Fruit fly (Drosophila melanogaster) whole organism, embryonic: Measurements from ENCODE around the gene CRAT.

ENCODE experiments used
- ATbp ChIP-seq: fragments of 200-800 bp; sonication (Bioruptor generic); optimal IDR thresholded peaks from 2 replicates; lab custom pipeline; 2017; ENCODE audit warnings: missing biosample characterization, mild to moderate bottlenecking, missing genetic modification characterization, missing genetic modification reagents
- Antp ChIP-seq: fragments of 200-800 bp; sonication (Bioruptor generic); optimal IDR thresholded peaks from 3 replicates; lab custom pipeline; 2016; ENCODE audit warnings: missing biosample characterization, missing genetic modification characterization
- B-H1 ChIP-seq: fragments of 200-800 bp; sonication (Bioruptor generic); IDR thresholded peaks from 3 replicates; pipeline ENCODE4 v1.3.6; 2022; ENCODE audit warnings: missing biosample characterization, missing genetic modification characterization
- CG10366 ChIP-seq: fragments of 200-800 bp; sonication (Bioruptor generic); IDR thresholded peaks from 2 replicates; pipeline ENCODE4 v1.3.6; 2022; ENCODE audit warnings: missing biosample characterization, missing genetic modification characterization
- CG14441 ChIP-seq: fragments of 200-800 bp; sonication (Bioruptor generic); IDR thresholded peaks from 2 replicates; pipeline ENCODE4 v1.3.6; 2022; ENCODE audit warnings: missing biosample characterization, missing genetic modification characterization
- CG14667 ChIP-seq: fragments of 200-800 bp; sonication (Bioruptor generic); IDR thresholded peaks from 2 replicates; pipeline ENCODE4 v1.3.6; 2022; ENCODE audit warnings: missing biosample characterization, missing genetic modification characterization
- CG1603 ChIP-seq: fragments of 200-800 bp; sonication (Bioruptor generic); optimal IDR thresholded peaks from 2 replicates; lab custom pipeline; 2019; ENCODE audit warnings: missing biosample characterization, mild to moderate bottlenecking, missing genetic modification characterization, moderate library complexity
- CG1647 ChIP-seq: fragments of 200-800 bp; sonication (Bioruptor generic); optimal IDR thresholded peaks from 3 replicates; lab custom pipeline; 2016; ENCODE audit warnings: missing biosample characterization, missing genetic modification characterization
- CG17359 ChIP-seq: fragments of 200-800 bp; sonication (Bioruptor generic); optimal IDR thresholded peaks from 3 replicates; lab custom pipeline; 2018; ENCODE audit warnings: missing biosample characterization, mild to moderate bottlenecking, missing genetic modification characterization, moderate library complexity
- CG1792 ChIP-seq: fragments of 200-800 bp; sonication (Bioruptor generic); optimal IDR thresholded peaks from 2 replicates; lab custom pipeline; 2016; ENCODE audit warnings: missing biosample characterization, missing genetic modification characterization
- CG18262 ChIP-seq: fragments of 200-800 bp; optimal IDR thresholded peaks from 3 replicates; lab custom pipeline; 2019; ENCODE audit warnings: missing biosample characterization, mild to moderate bottlenecking, missing genetic modification characterization, moderate library complexity
- CG18619 ChIP-seq: fragments of 200-800 bp; sonication (Bioruptor generic); optimal IDR thresholded peaks from 3 replicates; lab custom pipeline; 2017; ENCODE audit warnings: missing biosample characterization, mild to moderate bottlenecking, missing genetic modification characterization
- CG2116 ChIP-seq: fragments of 200-800 bp; sonication (Bioruptor generic); optimal IDR thresholded peaks from 3 replicates; lab custom pipeline; 2018; ENCODE audit warnings: missing biosample characterization, mild to moderate bottlenecking, missing genetic modification characterization
- CG2712 ChIP-seq: fragments of 200-800 bp; optimal IDR thresholded peaks from 3 replicates; lab custom pipeline; 2019; ENCODE audit warnings: missing biosample characterization, mild to moderate bottlenecking, missing genetic modification characterization, moderate library complexity
- CG3065 ChIP-seq: fragments of 200-800 bp; sonication (Bioruptor generic); optimal IDR thresholded peaks from 2 replicates; lab custom pipeline; 2016; ENCODE audit warnings: missing biosample characterization, missing genetic modification characterization
- CG3847 ChIP-seq: fragments of 200-800 bp; sonication (Bioruptor generic); IDR thresholded peaks from 2 replicates; pipeline ENCODE4 v1.3.6; 2022; ENCODE audit warnings: missing biosample characterization, missing genetic modification characterization
- CG42726 ChIP-seq: fragments of 200-800 bp; sonication (Bioruptor generic); IDR thresholded peaks from 2 replicates; pipeline ENCODE4 v1.3.6; 2022; ENCODE audit warnings: missing biosample characterization, missing genetic modification characterization; ENCODE audit not compliant: partially characterized antibody
- CG4854 ChIP-seq: fragments of 200-800 bp; sonication (Bioruptor generic); optimal IDR thresholded peaks from 2 replicates; lab custom pipeline; 2016; ENCODE audit warnings: missing biosample characterization, missing genetic modification characterization, inconsistent platforms
- CHES-1-like ChIP-seq: fragments of 200-800 bp; sonication (Bioruptor generic); optimal IDR thresholded peaks from 2 replicates; lab custom pipeline; 2016; ENCODE audit warnings: missing biosample characterization, missing genetic modification characterization
- CTCF ChIP-seq: fragments of 200-800 bp; sonication (Bioruptor generic); optimal IDR thresholded peaks from 2 replicates; lab custom pipeline; 2017; ENCODE audit warnings: missing biosample characterization, mild to moderate bottlenecking, missing genetic modification characterization, moderate library complexity
- E2f1 ChIP-seq: fragments of 200-800 bp; sonication (Bioruptor generic); IDR thresholded peaks from 2 replicates; pipeline ENCODE4 v1.3.6; 2022; ENCODE audit warnings: missing biosample characterization, missing genetic modification characterization
- Eip74EF ChIP-seq, 2 experiments: fragments of 200-800 bp in 1 of 2; fragments of >200 bp in 1 of 2; sonication (Bioruptor generic) in 1 of 2; optimal IDR thresholded peaks; 2 replicates each; lab custom pipeline; 2017 to 2019; ENCODE audit warnings: missing biosample characterization in 2 of 2, missing genetic modification characterization in 2 of 2, mild to moderate bottlenecking in 1 of 2, moderate library complexity in 1 of 2
- Ets97D ChIP-seq: fragments of 200-800 bp; sonication (Bioruptor generic); optimal IDR thresholded peaks from 3 replicates; lab custom pipeline; 2016; ENCODE audit warnings: missing biosample characterization, missing genetic modification characterization
- Lpt ChIP-seq: fragments of >200 bp; optimal IDR thresholded peaks from 2 replicates; lab custom pipeline; 2018; ENCODE audit warnings: missing biosample characterization, missing genetic modification characterization
- MTF-1 ChIP-seq: fragments of 200-800 bp; sonication (Bioruptor generic); optimal IDR thresholded peaks from 2 replicates; lab custom pipeline; 2018; ENCODE audit warnings: missing biosample characterization, mild to moderate bottlenecking, missing genetic modification characterization, borderline replicate concordance
- Mes4 ChIP-seq: fragments of 200-800 bp; sonication (Bioruptor generic); optimal IDR thresholded peaks from 2 replicates; lab custom pipeline; 2016; ENCODE audit warnings: missing biosample characterization, missing genetic modification characterization
- Oli ChIP-seq: fragments of 200-800 bp; sonication (Bioruptor generic); optimal IDR thresholded peaks from 2 replicates; lab custom pipeline; 2018; ENCODE audit warnings: missing biosample characterization, mild to moderate bottlenecking, missing genetic modification characterization, moderate library complexity
- Optix ChIP-seq: fragments of 200-800 bp; sonication (Bioruptor generic); IDR thresholded peaks from 3 replicates; pipeline ENCODE4 v1.3.6; 2022; ENCODE audit warnings: missing biosample characterization, missing genetic modification characterization
- PHDP ChIP-seq: fragments of 200-800 bp; sonication (Bioruptor generic); optimal IDR thresholded peaks from 3 replicates; lab custom pipeline; 2018; ENCODE audit warnings: missing biosample characterization, mild to moderate bottlenecking, missing genetic modification characterization, moderate library complexity
- Taf1 ChIP-seq: fragments of 200-800 bp; sonication (Bioruptor generic); IDR thresholded peaks from 2 replicates; pipeline ENCODE4 v1.3.6; 2022; ENCODE audit warnings: missing biosample characterization, missing genetic modification characterization
- al ChIP-seq: fragments of 200-800 bp; sonication (Bioruptor generic); IDR thresholded peaks from 2 replicates; pipeline ENCODE4 v1.3.6; 2022; ENCODE audit warnings: missing biosample characterization, missing genetic modification characterization
- ash1 ChIP-seq: fragments of 200-800 bp; sonication (Bioruptor generic); optimal IDR thresholded peaks from 2 replicates; lab custom pipeline; 2018; ENCODE audit warnings: missing biosample characterization, mild to moderate bottlenecking, missing genetic modification characterization
- cas ChIP-seq: fragments of 200-800 bp; sonication (Bioruptor generic); IDR thresholded peaks from 2 replicates; pipeline ENCODE4 v1.3.6; 2022; ENCODE audit warnings: missing biosample characterization, missing genetic modification characterization
- caup ChIP-seq: fragments of 200-800 bp; sonication (Bioruptor generic); optimal IDR thresholded peaks from 3 replicates; lab custom pipeline; 2017; ENCODE audit warnings: missing biosample characterization, mild to moderate bottlenecking, missing genetic modification characterization, moderate library complexity; ENCODE audit not compliant: severe bottlenecking
- crol ChIP-seq: fragments of 200-800 bp; sonication (Bioruptor generic); IDR thresholded peaks from 2 replicates; pipeline ENCODE4 v1.3.6; 2022; ENCODE audit warnings: missing biosample characterization, missing genetic modification characterization
- dmrt99B ChIP-seq: fragments of 200-800 bp; sonication (Bioruptor generic); optimal IDR thresholded peaks from 2 replicates; lab custom pipeline; 2018; ENCODE audit warnings: missing biosample characterization, mild to moderate bottlenecking, missing genetic modification characterization, moderate library complexity
- eyg ChIP-seq: fragments of 200-800 bp; sonication (Bioruptor generic); optimal IDR thresholded peaks from 3 replicates; lab custom pipeline; 2016; ENCODE audit warnings: missing biosample characterization, missing genetic modification characterization
- hbn ChIP-seq: fragments of 200-800 bp; sonication (Bioruptor generic); IDR thresholded peaks from 2 replicates; pipeline ENCODE4 v1.3.6; 2022; ENCODE audit warnings: missing biosample characterization, missing genetic modification characterization; ENCODE audit not compliant: partially characterized antibody
- jing ChIP-seq: fragments of 200-800 bp; sonication (Bioruptor generic); optimal IDR thresholded peaks from 2 replicates; lab custom pipeline; 2018; ENCODE audit warnings: missing biosample characterization, mild to moderate bottlenecking, missing genetic modification characterization
- ken ChIP-seq: fragments of 200-800 bp; sonication (Bioruptor generic); IDR thresholded peaks from 3 replicates; pipeline ENCODE4 v1.3.6; 2022; ENCODE audit warnings: missing biosample characterization, missing genetic modification characterization
- kni ChIP-seq: fragments of 200-800 bp; sonication (Bioruptor generic); optimal IDR thresholded peaks from 3 replicates; lab custom pipeline; 2017; ENCODE audit warnings: mild to moderate bottlenecking, missing biosample characterization, missing genetic modification reagents, missing genetic modification characterization
- lab ChIP-seq: fragments of 200-800 bp; sonication (Bioruptor generic); optimal IDR thresholded peaks from 3 replicates; lab custom pipeline; 2017; ENCODE audit warnings: missing biosample characterization, missing genetic modification characterization, mild to moderate bottlenecking, moderate library complexity, missing genetic modification reagents
- maf-S ChIP-seq: fragments of 200-800 bp; sonication (Bioruptor generic); optimal IDR thresholded peaks from 2 replicates; lab custom pipeline; 2016; ENCODE audit warnings: missing biosample characterization, missing genetic modification characterization
- otp ChIP-seq: fragments of 200-800 bp; sonication (Bioruptor generic); IDR thresholded peaks from 3 replicates; pipeline ENCODE4, ENCODE4 v1.3.6; 2022; ENCODE audit warnings: missing biosample characterization, missing genetic modification characterization
- pita ChIP-seq: fragments of 200-800 bp; sonication (Bioruptor generic); optimal IDR thresholded peaks from 2 replicates; lab custom pipeline; 2017; ENCODE audit warnings: missing biosample characterization, mild to moderate bottlenecking, missing genetic modification characterization
- run ChIP-seq: fragments of 200-800 bp; sonication (Bioruptor generic); optimal IDR thresholded peaks from 3 replicates; lab custom pipeline; 2018; ENCODE audit warnings: missing biosample characterization, mild to moderate bottlenecking, missing genetic modification characterization
- sisA ChIP-seq: fragments of 200-800 bp; sonication (Bioruptor generic); IDR thresholded peaks from 2 replicates; pipeline ENCODE4 v1.3.6; 2022; ENCODE audit warnings: missing biosample characterization, missing genetic modification characterization
- stc ChIP-seq: fragments of 200-800 bp; sonication (Bioruptor generic); IDR thresholded peaks from 2 replicates; pipeline ENCODE4 v1.3.6; 2022; ENCODE audit warnings: missing biosample characterization, missing genetic modification characterization
- tll ChIP-seq, 2 experiments: fragments of 200-800 bp in 1 of 2; fragments of >200 bp in 1 of 2; sonication (Bioruptor generic) in 1 of 2; optimal IDR thresholded peaks; 2 replicates each; lab custom pipeline; 2017 to 2019; ENCODE audit warnings: missing biosample characterization in 2 of 2, missing genetic modification characterization in 2 of 2, mild to moderate bottlenecking in 1 of 2, moderate library complexity in 1 of 2
- vnd ChIP-seq: fragments of 200-800 bp; sonication (Bioruptor generic); IDR thresholded peaks from 3 replicates; pipeline ENCODE4 v1.3.6; 2022; ENCODE audit warnings: missing biosample characterization, missing genetic modification characterization; ENCODE audit not compliant: partially characterized antibody
- zfh2 ChIP-seq: fragments of 200-800 bp; sonication (Bioruptor generic); optimal IDR thresholded peaks from 2 replicates; lab custom pipeline; 2016; ENCODE audit warnings: missing biosample characterization, missing genetic modification characterization

The CRAT gene

DNA sequence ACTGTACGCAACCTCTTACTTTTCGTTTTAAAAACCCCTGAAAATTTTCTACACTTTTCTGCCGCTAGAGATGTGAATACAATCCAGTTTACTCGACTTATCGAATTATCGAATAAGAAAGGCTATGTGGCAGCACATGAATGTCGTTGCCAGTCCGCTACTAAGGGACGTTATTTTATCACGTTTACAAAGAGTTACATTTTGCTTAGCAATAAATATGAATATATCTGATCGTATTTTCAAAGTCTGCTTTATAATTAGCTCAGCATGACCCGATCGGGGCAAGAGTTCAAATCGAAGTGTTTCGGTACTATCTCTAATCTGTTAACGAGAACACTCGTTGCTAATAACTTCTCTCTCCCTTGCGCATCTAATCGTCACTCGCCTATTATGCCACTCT is 7.7 kb downstream of the CRAT start, which contains the start of gene CG42724 (continued):
- TF ChIP-seq run (tag; lab: Kevin White, UChicago) (no peak), jing (GFP tag; lab: Kevin White, UChicago) (no peak), CG1792 (GFP tag; lab: Kevin White, UChicago) (peak; percentile 46), MTF-1 (GFP tag; lab: Kevin White, UChicago) (no peak), lab (GFP tag; lab: Kevin White, UChicago) (no peak), hbn (no peak), Eip74EF (GFP tag; optimal IDR thresholded peaks at IDR 0.05; lab: Kevin White, UChicago) (no peak), CG17359 (no peak), B-H1 (GFP tag; lab: Robert Waterston, UW) (peak; percentile 15; the same call in 1 of the 3 replicates), ATbp (GFP tag; lab: Kevin White, UChicago) (no peak), CG42726 (GFP tag; lab: Robert Waterston, UW) (no peak), maf-S (peak; percentile 65), CHES-1-like (peak; percentile 88), PHDP (tag; lab: Kevin White, UChicago) (no peak), CG2712 (tag; lab: Kevin White, UChicago) (no peak), crol (no peak), CG1603 (tag; lab: Kevin White, UChicago) (peak; percentile 91), caup (GFP tag; lab: Kevin White, UChicago) (no peak), dmrt99B (tag; lab: Kevin White, UChicago) (no peak), sisA (GFP tag; lab: Robert Waterston, UW) (peak; percentile 67), CG18619 (GFP tag; lab: Kevin White, UChicago) (no peak), ash1 (GFP tag; lab: Kevin White, UChicago) (no peak), E2f1 (GFP tag; lab: Robert Waterston, UW) (no peak), eyg (peak; percentile 30), zfh2 (GFP tag; lab: Kevin White, UChicago) (peak; percentile 79), CG2116 (GFP tag; lab: Kevin White, UChicago) (peak; percentile 43), CG1647 (GFP tag; lab: Kevin White, UChicago) (peak; percentile 70), kni (GFP tag; lab: Kevin White, UChicago) (no peak), CG4854 (peak; percentile 50), Ets97D (GFP tag; lab: Kevin White, UChicago) (peak; percentile 80), CG14667 (GFP tag; lab: Robert Waterston, UW) (peak; percentile 18; the same call in 1 of the 2 replicates), tll (GFP tag; optimal IDR thresholded peaks at IDR 0.05; lab: Kevin White, UChicago) (no peak), CG3847 (peak; percentile 74; the same call in 1 of the 2 replicates), Optix (GFP tag; lab: Robert Waterston, UW) (peak; percentile 69), Taf1 (GFP tag; lab: Robert Waterston, UW) (no peak), Mes4 (GFP tag; lab: Kevin White, UChicago) (peak; percentile 47), CG10366 (peak; percentile 29; the same call in 1 of the 2 replicates), CG14441 (GFP tag; lab: Robert Waterston, UW) (peak; percentile 50), Lpt (GFP tag; lab: Kevin White, UChicago) (no peak), Antp (GFP tag; lab: Kevin White, UChicago) (peak; percentile 78), CG3065 (GFP tag; lab: Kevin White, UChicago) (no peak), pita (GFP tag; lab: Kevin White, UChicago) (no peak), vnd (GFP tag; lab: Robert Waterston, UW) (peak; percentile 37; the same call in 1 of the 3 replicates), otp (GFP tag; lab: Robert Waterston, UW) (peak; percentile 49; the same call in 1 of the 3 replicates), al (GFP tag; lab: Robert Waterston, UW) (peak; percentile 32; the same call in 1 of the 2 replicates), cas (GFP tag; lab: Robert Waterston, UW) (no peak), CTCF (GFP tag; lab: Kevin White, UChicago) (no peak), ken (GFP tag; lab: Robert Waterston, UW) (peak; percentile 63; the same call in 2 of the 3 replicates), Oli (tag; lab: Kevin White, UChicago) (no peak), CG18262 (tag; lab: Kevin White, UChicago) (no peak), stc (peak; percentile 44; the same call in 1 of the 2 replicates)
